Comparison of ENCODE assay signal across 4 fruit fly cellular contexts in genomic region chr2L:3373242-3373641, dm6.
A peak's percentile ranks its signal among the peaks of the same experiment; 100 is the strongest.
TF ChIP-seq lines count a peak whose summit lies in the region.

Gene GramD1B (minus strand): TSS chr2L:3373372.

- peak; percentile 10 for TF ChIP-seq CTCF in whole organism, embryonic (GFP tag; optimal IDR thresholded peaks at IDR 0.05; lab: Kevin White, UChicago)

TF ChIP-seq in whole organism, adult, 20 proteins besides CTCF, POLR2A, EP300 and RAD21:
- TF ChIP-seq Crg-1 (GFP tag; optimal IDR thresholded peaks at IDR 0.05; lab: Kevin White, UChicago) (peak; percentile 54), tj (GFP tag; optimal IDR thresholded peaks at IDR 0.05; lab: Kevin White, UChicago) (no peak), CG7045 (GFP tag; optimal IDR thresholded peaks at IDR 0.05; lab: Kevin White, UChicago) (no peak), CG1620 (GFP tag; optimal IDR thresholded peaks at IDR 0.05; lab: Kevin White, UChicago) (peak; percentile 26), toe (GFP tag; optimal IDR thresholded peaks at IDR 0.05; lab: Kevin White, UChicago) (no peak), kay (GFP tag; lab: Kevin White, UChicago; ENCODE audit: borderline replicate concordance) (peak; percentile 57), Clk (GFP tag; optimal IDR thresholded peaks at IDR 0.05; lab: Kevin White, UChicago) (no peak), cic (GFP tag; optimal IDR thresholded peaks at IDR 0.05; lab: Kevin White, UChicago) (no peak), pad (GFP tag; optimal IDR thresholded peaks at IDR 0.05; lab: Kevin White, UChicago) (peak; percentile 43), CG33017 (tag; optimal IDR thresholded peaks at IDR 0.05; lab: Kevin White, UChicago) (no peak), CG14711 (tag; optimal IDR thresholded peaks at IDR 0.05; lab: Kevin White, UChicago) (peak; percentile 50), CG12768 (GFP tag; optimal IDR thresholded peaks at IDR 0.05; lab: Kevin White, UChicago) (peak; percentile 23), CG5204 (GFP tag; optimal IDR thresholded peaks at IDR 0.05; lab: Kevin White, UChicago) (no peak), CG7101 (tag; optimal IDR thresholded peaks at IDR 0.05; lab: Kevin White, UChicago) (peak; percentile 57), cnc (optimal IDR thresholded peaks at IDR 0.05; lab: Kevin White, UChicago) (no peak), ovo (GFP tag; optimal IDR thresholded peaks at IDR 0.05; lab: Kevin White, UChicago) (peak; percentile 17), bab1 (GFP tag; optimal IDR thresholded peaks at IDR 0.05; lab: Kevin White, UChicago) (peak; percentile 51), Hr96 (GFP tag; optimal IDR thresholded peaks at IDR 0.05; lab: Kevin White, UChicago) (no peak), CG11617 (GFP tag; optimal IDR thresholded peaks at IDR 0.05; lab: Kevin White, UChicago) (no peak), Mnt (GFP tag; optimal IDR thresholded peaks at IDR 0.05; lab: Kevin White, UChicago) (peak; percentile 34)

TF ChIP-seq in whole organism, embryonic, 481 proteins besides CTCF, POLR2A, EP300 and RAD21 (continues in another document):
- TF ChIP-seq Stat92E (GFP tag; optimal IDR thresholded peaks at IDR 0.05; lab: Kevin White, UChicago), result peak in 1 of 3 experiments; percentile 10
- no peak for TF ChIP-seq croc (GFP tag; conservative IDR thresholded peaks at IDR 0.05; lab: Robert Waterston, UW)
- no peak for TF ChIP-seq vfl (GFP tag; optimal IDR thresholded peaks at IDR 0.05; lab: Kevin White, UChicago)
- TF ChIP-seq CG7271 (tag; optimal IDR thresholded peaks at IDR 0.05; lab: Kevin White, UChicago), result no peak
- TF ChIP-seq CG13424 (tag; optimal IDR thresholded peaks at IDR 0.05; lab: Kevin White, UChicago), result no peak
- 0 out of 2 replicates have a peak, but pooled peaks have one; percentile 6 for TF ChIP-seq ranshi (GFP tag; IDR thresholded peaks at IDR 0.05; lab: Robert Waterston, UW)
- TF ChIP-seq ftz-f1 (GFP tag; optimal IDR thresholded peaks at IDR 0.05; lab: Kevin White, UChicago), result no peak
- no peak for TF ChIP-seq CG3726 (GFP tag; IDR thresholded peaks at IDR 0.05; lab: Robert Waterston, UW)
- no peak for TF ChIP-seq CG6854 (GFP tag; optimal IDR thresholded peaks at IDR 0.05; lab: Kevin White, UChicago)
- peak; percentile 16 for TF ChIP-seq lbe (GFP tag; optimal IDR thresholded peaks at IDR 0.05; lab: Kevin White, UChicago)
- no peak for TF ChIP-seq CG15696 (tag; optimal IDR thresholded peaks at IDR 0.05; lab: Kevin White, UChicago)
- TF ChIP-seq fru (optimal IDR thresholded peaks at IDR 0.05; lab: Kevin White, UChicago), result no peak
- TF ChIP-seq hb (GFP tag; IDR thresholded peaks at IDR 0.05; lab: Robert Waterston, UW; ENCODE audit: partially characterized antibody), result no peak
- peak; percentile 33 for TF ChIP-seq Myb (GFP tag; optimal IDR thresholded peaks at IDR 0.05; lab: Kevin White, UChicago)
- no peak for TF ChIP-seq ttk (GFP tag; IDR thresholded peaks at IDR 0.05; lab: Robert Waterston, UW)
- no peak for TF ChIP-seq CG10654 (GFP tag; optimal IDR thresholded peaks at IDR 0.05; lab: Kevin White, UChicago)
- no peak for TF ChIP-seq nom (GFP tag; optimal IDR thresholded peaks at IDR 0.05; lab: Kevin White, UChicago)
- TF ChIP-seq Hey (tag; optimal IDR thresholded peaks at IDR 0.05; lab: Kevin White, UChicago), result no peak
- TF ChIP-seq GATAe (GFP tag; conservative IDR thresholded peaks at IDR 0.05; lab: Robert Waterston, UW), result no peak
- TF ChIP-seq CrebB (tag; optimal IDR thresholded peaks at IDR 0.05; lab: Kevin White, UChicago), result peak; percentile 49
- TF ChIP-seq CG3281 (GFP tag; optimal IDR thresholded peaks at IDR 0.05; lab: Kevin White, UChicago), result no peak
- TF ChIP-seq CG14860 (GFP tag; IDR thresholded peaks at IDR 0.05; lab: Robert Waterston, UW; ENCODE audit: partially characterized antibody), result no peak
- TF ChIP-seq CG12236 (GFP tag; optimal IDR thresholded peaks at IDR 0.05; lab: Kevin White, UChicago), result no peak
- no peak for TF ChIP-seq sd (tag; optimal IDR thresholded peaks at IDR 0.05; lab: Kevin White, UChicago)
- TF ChIP-seq CG17912 (GFP tag; optimal IDR thresholded peaks at IDR 0.05; lab: Kevin White, UChicago), result peak; percentile 35

TF ChIP-seq in whole organism, prepupa, 60 proteins besides CTCF, POLR2A, EP300 and RAD21 (continues in another document):
- TF ChIP-seq CG8119 (GFP tag; IDR thresholded peaks at IDR 0.05; lab: Robert Waterston, UW) (no peak), pdm3 (GFP tag; optimal IDR thresholded peaks at IDR 0.05; lab: Kevin White, UChicago) (peak; percentile 13), salr (GFP tag; optimal IDR thresholded peaks at IDR 0.05; lab: Kevin White, UChicago) (no peak), Eip78C (GFP tag; lab: Kevin White, UChicago) (peak; percentile 63), vri (GFP tag; optimal IDR thresholded peaks at IDR 0.05; lab: Kevin White, UChicago) (no peak), Ets21C (GFP tag; optimal IDR thresholded peaks at IDR 0.05; lab: Kevin White, UChicago) (no peak), Met (GFP tag; optimal IDR thresholded peaks at IDR 0.05; lab: Kevin White, UChicago) (no peak), CG6854 (GFP tag; optimal IDR thresholded peaks at IDR 0.05; lab: Kevin White, UChicago) (peak; percentile 27), lz (GFP tag; optimal IDR thresholded peaks at IDR 0.05; lab: Kevin White, UChicago) (peak; percentile 9), CG15336 (GFP tag; IDR thresholded peaks at IDR 0.05; lab: Robert Waterston, UW) (peak; percentile 14; the same call in 1 of the 2 replicates), spab (GFP tag; optimal IDR thresholded peaks at IDR 0.05; lab: Kevin White, UChicago) (no peak), Hr38 (GFP tag; optimal IDR thresholded peaks at IDR 0.05; lab: Kevin White, UChicago) (no peak), Blimp-1 (GFP tag; optimal IDR thresholded peaks at IDR 0.05; lab: Kevin White, UChicago) (no peak), CG6276 (GFP tag; optimal IDR thresholded peaks at IDR 0.05; lab: Kevin White, UChicago) (no peak), CG8632 (GFP tag; optimal IDR thresholded peaks at IDR 0.05; lab: Kevin White, UChicago) (no peak), CG11902 (GFP tag; optimal IDR thresholded peaks at IDR 0.05; lab: Kevin White, UChicago) (no peak), Sox14 (GFP tag; optimal IDR thresholded peaks at IDR 0.05; lab: Kevin White, UChicago) (peak; percentile 40), CG10669 (GFP tag; optimal IDR thresholded peaks at IDR 0.05; lab: Kevin White, UChicago) (no peak), Gug (GFP tag; IDR thresholded peaks at IDR 0.05; lab: Robert Waterston, UW) (no peak), ss (GFP tag; optimal IDR thresholded peaks at IDR 0.05; lab: Kevin White, UChicago) (no peak), cyc (GFP tag; optimal IDR thresholded peaks at IDR 0.05; lab: Kevin White, UChicago) (peak; percentile 10), svp (GFP tag; lab: Kevin White, UChicago) (peak; percentile 37), fkh (GFP tag; optimal IDR thresholded peaks at IDR 0.05; lab: Kevin White, UChicago) (peak; percentile 6), CG10631 (GFP tag; optimal IDR thresholded peaks at IDR 0.05; lab: Kevin White, UChicago) (no peak), CG31627 (GFP tag; optimal IDR thresholded peaks at IDR 0.05; lab: Kevin White, UChicago) (no peak), Eip93F (GFP tag; optimal IDR thresholded peaks at IDR 0.05; lab: Kevin White, UChicago) (peak; percentile 11), OdsH (GFP tag; optimal IDR thresholded peaks at IDR 0.05; lab: Kevin White, UChicago) (no peak), eg (GFP tag; IDR thresholded peaks at IDR 0.05; lab: Robert Waterston, UW) (no peak)

TF ChIP-seq in whole organism, wandering third instar larva, 38 proteins besides CTCF, POLR2A, EP300 and RAD21:
- TF ChIP-seq brk (GFP tag; optimal IDR thresholded peaks at IDR 0.05; lab: Kevin White, UChicago), result no peak
- TF ChIP-seq Dfd (GFP tag; optimal IDR thresholded peaks at IDR 0.05; lab: Kevin White, UChicago), result no peak
- no peak for TF ChIP-seq pan (optimal IDR thresholded peaks at IDR 0.05; lab: Kevin White, UChicago)
- TF ChIP-seq Hr83 (GFP tag; optimal IDR thresholded peaks at IDR 0.05; lab: Kevin White, UChicago; ENCODE audit: poor library complexity, severe bottlenecking), result no peak
- TF ChIP-seq Hnf4 (GFP tag; optimal IDR thresholded peaks at IDR 0.05; lab: Kevin White, UChicago), result peak; percentile 52
- peak; percentile 6 for TF ChIP-seq Jra (GFP tag; optimal IDR thresholded peaks at IDR 0.05; lab: Kevin White, UChicago)
- no peak for TF ChIP-seq fru (GFP tag; optimal IDR thresholded peaks at IDR 0.05; lab: Kevin White, UChicago)
- TF ChIP-seq foxo (GFP tag; optimal IDR thresholded peaks at IDR 0.05; lab: Kevin White, UChicago), result peak in 1 of 2 experiments; percentile 23
- TF ChIP-seq Sp1 (GFP tag; optimal IDR thresholded peaks at IDR 0.05; lab: Kevin White, UChicago), result peak; percentile 13
- TF ChIP-seq N (GFP tag; optimal IDR thresholded peaks at IDR 0.05; lab: Kevin White, UChicago), result no peak
- peak; percentile 46 for TF ChIP-seq h (GFP tag; optimal IDR thresholded peaks at IDR 0.05; lab: Kevin White, UChicago)
- TF ChIP-seq sage (GFP tag; optimal IDR thresholded peaks at IDR 0.05; lab: Kevin White, UChicago), result no peak
- peak; percentile 21 for TF ChIP-seq HLH106 (tag; optimal IDR thresholded peaks at IDR 0.05; lab: Kevin White, UChicago)
- peak; percentile 24 for TF ChIP-seq rgr (GFP tag; optimal IDR thresholded peaks at IDR 0.05; lab: Kevin White, UChicago)
- no peak for TF ChIP-seq Dif (GFP tag; optimal IDR thresholded peaks at IDR 0.05; lab: Kevin White, UChicago; ENCODE audit: partially characterized antibody)
- no peak for TF ChIP-seq Rel (GFP tag; optimal IDR thresholded peaks at IDR 0.05; lab: Kevin White, UChicago)
- TF ChIP-seq Rel (tag; optimal IDR thresholded peaks at IDR 0.05; lab: Kevin White, UChicago), result peak; percentile 45
